Worm (Caenorhabditis elegans): ENCODE data around the gene elt-7.

- TF ChIP-seq ama-1 (optimal IDR thresholded peaks at IDR 0.05) (no peak), sea-1 (GFP tag; conservative IDR thresholded peaks at IDR 0.05) (no peak), flt-1 (GFP tag; IDR thresholded peaks at IDR 0.05) (no peak), aly-1 (tag; optimal IDR thresholded peaks at IDR 0.05) (no peak), tbx-11 (GFP tag; IDR thresholded peaks at IDR 0.05) (no peak), hnd-1 (tag; optimal IDR thresholded peaks at IDR 0.05) (no peak), tbx-37 (GFP tag; conservative IDR thresholded peaks at IDR 0.05) (no peak), tra-4 (tag; optimal IDR thresholded peaks at IDR 0.05) (no peak)
These were observed 32.7 kb upstream of the elt-7 start, which contains the start of gene F39G3.2 for ce11 chrV:4737727-4738126.
